Fruit fly (Drosophila melanogaster): ENCODE measurements around the gene Tsp3A.

dm6 chrX:2637914-2638313 is 18.4 kb upstream of the Tsp3A start:
- TF ChIP-seq abd-A (tag; optimal IDR thresholded peaks at IDR 0.05): no peak
- no peak for TF ChIP-seq dati (GFP tag; IDR thresholded peaks at IDR 0.05)
- TF ChIP-seq CG7839 (tag; optimal IDR thresholded peaks at IDR 0.05): no peak
- no peak for TF ChIP-seq unc-4 (GFP tag; IDR thresholded peaks at IDR 0.05; ENCODE audit: partially characterized antibody)
- no peak for TF ChIP-seq CG9876 (GFP tag; optimal IDR thresholded peaks at IDR 0.05)
- TF ChIP-seq Dp (GFP tag; optimal IDR thresholded peaks at IDR 0.05): no peak
- no peak for TF ChIP-seq C15 (GFP tag; IDR thresholded peaks at IDR 0.05)
- no peak for TF ChIP-seq CG12071 (GFP tag; optimal IDR thresholded peaks at IDR 0.05)
- TF ChIP-seq hth (optimal IDR thresholded peaks at IDR 0.05): no peak
- no peak for TF ChIP-seq Hr39 (optimal IDR thresholded peaks at IDR 0.05)
- no peak for TF ChIP-seq exex (tag; optimal IDR thresholded peaks at IDR 0.05)
- no peak for TF ChIP-seq NK7.1 (GFP tag; optimal IDR thresholded peaks at IDR 0.05)
- TF ChIP-seq CG8924 (tag; optimal IDR thresholded peaks at IDR 0.05): no peak
- no peak for TF ChIP-seq CG10147 (GFP tag; optimal IDR thresholded peaks at IDR 0.05)
